Fruit fly (Drosophila melanogaster): ENCODE results near the gene CG1172.

The CG1172 gene

dm6 chr3R:5367512-5368169 is 26.1 kb upstream of the CG1172 start:
- TF ChIP-seq HLH106 (tag; optimal IDR thresholded peaks at IDR 0.05) (peak; percentile 7), Hnf4 (GFP tag; optimal IDR thresholded peaks at IDR 0.05) (peak; percentile 33), GATAd (GFP tag; optimal IDR thresholded peaks at IDR 0.05) (no peak), rgr (GFP tag; optimal IDR thresholded peaks at IDR 0.05) (peak; percentile 38), Sp1 (GFP tag; optimal IDR thresholded peaks at IDR 0.05) (peak; percentile 14), psq (GFP tag; optimal IDR thresholded peaks at IDR 0.05) (no peak), Jra (GFP tag; optimal IDR thresholded peaks at IDR 0.05) (peak; percentile 77), Rel (GFP tag; optimal IDR thresholded peaks at IDR 0.05) (no peak), Rel (tag; optimal IDR thresholded peaks at IDR 0.05) (peak; percentile 63), CG9705 (GFP tag; optimal IDR thresholded peaks at IDR 0.05) (peak; percentile 15), h (GFP tag; optimal IDR thresholded peaks at IDR 0.05) (peak; percentile 43), Hr83 (GFP tag; optimal IDR thresholded peaks at IDR 0.05; ENCODE audit: poor library complexity, severe bottlenecking) (peak; percentile 98)

DNA sequence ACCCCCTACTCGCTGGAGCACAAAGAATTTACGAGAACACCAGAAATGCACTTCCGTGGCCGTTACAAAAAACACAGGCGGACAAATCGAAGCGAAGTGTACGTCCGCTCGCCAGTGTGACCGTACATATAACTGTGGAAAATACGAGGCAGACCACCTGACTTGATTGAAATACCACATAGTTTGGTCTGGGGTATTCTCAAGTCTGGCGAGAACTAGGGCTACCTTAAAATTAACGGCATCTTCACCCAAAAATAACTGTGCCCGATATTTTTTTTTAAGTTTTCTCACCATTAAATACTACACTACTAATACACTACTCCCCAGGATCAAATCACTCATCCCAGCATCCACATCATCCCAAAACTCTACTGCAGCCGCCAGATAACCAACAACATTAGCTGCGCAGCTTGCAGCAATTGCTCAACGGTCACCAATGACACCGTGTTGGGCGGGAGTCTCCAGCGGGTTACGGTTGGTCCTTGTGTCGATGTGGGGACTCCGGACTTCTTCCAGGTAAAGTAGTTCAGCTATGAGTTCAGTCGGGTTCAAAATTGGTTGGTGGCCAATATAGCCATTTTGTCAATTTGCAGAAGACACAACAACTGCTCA is 25.4 kb upstream of the CG1172 start, which contains the start of gene Cerk:
Cerk (minus strand) TSS at position 137 of the 612 bp plus-strand sequence.
- TF ChIP-seq sv (GFP tag; optimal IDR thresholded peaks at IDR 0.05) = peak; percentile 1
- TF ChIP-seq Dfd (GFP tag; optimal IDR thresholded peaks at IDR 0.05) = no peak
- no peak for TF ChIP-seq dmrt93B (GFP tag; optimal IDR thresholded peaks at IDR 0.05)
- TF ChIP-seq usp (GFP tag; optimal IDR thresholded peaks at IDR 0.05) = no peak
- TF ChIP-seq h (GFP tag; optimal IDR thresholded peaks at IDR 0.05) = peak; percentile 26
- TF ChIP-seq woc (GFP tag; optimal IDR thresholded peaks at IDR 0.05) = peak; percentile 22
- TF ChIP-seq Rel (GFP tag; optimal IDR thresholded peaks at IDR 0.05) = no peak
- TF ChIP-seq Rel (tag; optimal IDR thresholded peaks at IDR 0.05) = peak; percentile 54
- TF ChIP-seq CG32264 (GFP tag; optimal IDR thresholded peaks at IDR 0.05) = no peak
- no peak for TF ChIP-seq Vsx2 (GFP tag; optimal IDR thresholded peaks at IDR 0.05; ENCODE audit: partially characterized antibody)
- TF ChIP-seq jim (GFP tag; optimal IDR thresholded peaks at IDR 0.05) = no peak
- no peak for TF ChIP-seq Myc (optimal IDR thresholded peaks at IDR 0.05)
- TF ChIP-seq tai (GFP tag; optimal IDR thresholded peaks at IDR 0.05) = no peak
- peak; percentile 52 for TF ChIP-seq Hr83 (GFP tag; optimal IDR thresholded peaks at IDR 0.05; ENCODE audit: poor library complexity, severe bottlenecking)
- TF ChIP-seq psq (GFP tag; optimal IDR thresholded peaks at IDR 0.05) = no peak
- no peak for TF ChIP-seq Dif (GFP tag; optimal IDR thresholded peaks at IDR 0.05; ENCODE audit: partially characterized antibody)
- TF ChIP-seq foxo (GFP tag; optimal IDR thresholded peaks at IDR 0.05) = peak in 1 of 2 experiments; percentile 42
- no peak for TF ChIP-seq brk (GFP tag; optimal IDR thresholded peaks at IDR 0.05)
- TF ChIP-seq Abd-B (GFP tag; optimal IDR thresholded peaks at IDR 0.05) = no peak
- peak; percentile 22 for TF ChIP-seq HLH106 (tag; optimal IDR thresholded peaks at IDR 0.05)
- no peak for TF ChIP-seq dl (GFP tag; optimal IDR thresholded peaks at IDR 0.05; ENCODE audit: insufficient read depth in 1 of 2, partially characterized antibody in 2 of 2)
- TF ChIP-seq rgr (GFP tag; optimal IDR thresholded peaks at IDR 0.05) = peak; percentile 35
- peak; percentile 27 for TF ChIP-seq CG9705 (GFP tag; optimal IDR thresholded peaks at IDR 0.05)
- TF ChIP-seq Jra (GFP tag; optimal IDR thresholded peaks at IDR 0.05) = no peak
- TF ChIP-seq Hnf4 (GFP tag; optimal IDR thresholded peaks at IDR 0.05) = peak; percentile 54
- no peak for TF ChIP-seq GATAd (GFP tag; optimal IDR thresholded peaks at IDR 0.05)
- TF ChIP-seq fru (GFP tag; optimal IDR thresholded peaks at IDR 0.05) = peak; percentile 29
- TF ChIP-seq N (GFP tag; optimal IDR thresholded peaks at IDR 0.05) = no peak
- no peak for TF ChIP-seq OdsH (GFP tag; optimal IDR thresholded peaks at IDR 0.05)
- TF ChIP-seq br (GFP tag; optimal IDR thresholded peaks at IDR 0.05) = peak; percentile 12
- peak; percentile 14 for TF ChIP-seq ey (GFP tag; optimal IDR thresholded peaks at IDR 0.05)
- TF ChIP-seq dsf (GFP tag; optimal IDR thresholded peaks at IDR 0.05; ENCODE audit: borderline replicate concordance) = no peak
- peak; percentile 17 for TF ChIP-seq Sp1 (GFP tag; optimal IDR thresholded peaks at IDR 0.05)

dm6 chr3R:5369490-5370001 is 24.2 kb upstream of the CG1172 start, which contains the start of the genes CG31542 and CG34277:
Gene CG31542 (plus strand): TSS chr3R:5369540.
Gene CG34277 (plus strand): TSS chr3R:5369540.
- TF ChIP-seq OdsH (GFP tag; optimal IDR thresholded peaks at IDR 0.05) (no peak), Rel (GFP tag; optimal IDR thresholded peaks at IDR 0.05) (no peak), Rel (tag; optimal IDR thresholded peaks at IDR 0.05) (no peak), Dif (GFP tag; optimal IDR thresholded peaks at IDR 0.05; ENCODE audit: partially characterized antibody) (no peak), usp (GFP tag; optimal IDR thresholded peaks at IDR 0.05) (no peak), CG32264 (GFP tag; optimal IDR thresholded peaks at IDR 0.05) (no peak), HLH106 (tag; optimal IDR thresholded peaks at IDR 0.05) (no peak), Dfd (GFP tag; optimal IDR thresholded peaks at IDR 0.05) (peak; percentile 95)
